Fruit fly (Drosophila melanogaster) whole organism, embryonic: ENCODE measurements around the gene CG5913.

Source experiments
- Atf-2 ChIP-seq: fragments of 200-800 bp; sonication (Bioruptor generic); optimal IDR thresholded peaks from 2 replicates; lab custom pipeline; 2016; ENCODE audit warnings: missing biosample characterization, missing genetic modification characterization
- Atf6 ChIP-seq: fragments of 200-800 bp; sonication (Bioruptor generic); IDR thresholded peaks from 2 replicates; pipeline ENCODE4 v1.3.6; 2022; ENCODE audit warnings: missing biosample characterization, missing genetic modification characterization
- BEAF-32 ChIP-seq: fragments of 200-800 bp; sonication (Bioruptor generic); optimal IDR thresholded peaks from 3 replicates; lab custom pipeline; 2017; ENCODE audit warnings: missing biosample characterization, missing genetic modification characterization, mild to moderate bottlenecking, moderate library complexity, missing genetic modification reagents
- Bdp1 ChIP-seq: fragments of 200-800 bp; sonication (Bioruptor generic); optimal IDR thresholded peaks from 3 replicates; lab custom pipeline; 2016; ENCODE audit warnings: missing biosample characterization, missing genetic modification characterization
- Bgb ChIP-seq: fragments of 200-800 bp; sonication (Bioruptor generic); IDR thresholded peaks from 2 replicates; pipeline ENCODE4 v1.3.6; 2022; ENCODE audit warnings: missing biosample characterization, missing genetic modification characterization; ENCODE audit not compliant: partially characterized antibody
- CG1024 ChIP-seq: fragments of 200-800 bp; sonication (Bioruptor generic); IDR thresholded peaks from 2 replicates; pipeline ENCODE4 v1.3.6; 2022; ENCODE audit warnings: missing biosample characterization, missing genetic modification characterization
- CG15514 ChIP-seq: fragments of 200-800 bp; sonication (Bioruptor generic); optimal IDR thresholded peaks from 3 replicates; lab custom pipeline; 2017; ENCODE audit warnings: missing biosample characterization, missing genetic modification characterization, mild to moderate bottlenecking, moderate library complexity, missing genetic modification reagents
- CG17186 ChIP-seq: fragments of 200-800 bp; sonication (Bioruptor generic); optimal IDR thresholded peaks from 3 replicates; lab custom pipeline; 2017; ENCODE audit warnings: missing biosample characterization, missing genetic modification reagents, missing genetic modification characterization
- CG17568 ChIP-seq: fragments of 200-800 bp; sonication (Bioruptor generic); optimal IDR thresholded peaks from 2 replicates; lab custom pipeline; 2018; ENCODE audit warnings: missing biosample characterization, mild to moderate bottlenecking, missing genetic modification characterization, moderate library complexity
- CG18476 ChIP-seq: fragments of 200-800 bp; sonication (Bioruptor generic); optimal IDR thresholded peaks from 2 replicates; lab custom pipeline; 2016; ENCODE audit warnings: missing biosample characterization, mild to moderate bottlenecking, missing genetic modification characterization
- CG2120 ChIP-seq: fragments of 200-800 bp; sonication (Bioruptor generic); optimal IDR thresholded peaks from 3 replicates; lab custom pipeline; 2016; ENCODE audit warnings: missing biosample characterization, missing genetic modification characterization
- CG30403 ChIP-seq: fragments of 200-800 bp; sonication (Bioruptor generic); optimal IDR thresholded peaks from 3 replicates; lab custom pipeline; 2016; ENCODE audit warnings: missing biosample characterization, missing genetic modification characterization
- CG31224 ChIP-seq: fragments of 200-800 bp; sonication (Bioruptor generic); IDR thresholded peaks from 2 replicates; pipeline ENCODE4 v1.3.6; 2022; ENCODE audit warnings: missing biosample characterization, missing genetic modification characterization
- CG31365 ChIP-seq: fragments of 200-800 bp; sonication (Bioruptor generic); optimal IDR thresholded peaks from 2 replicates; lab custom pipeline; 2018; ENCODE audit warnings: missing biosample characterization, mild to moderate bottlenecking, missing genetic modification characterization
- CG3847 ChIP-seq: fragments of 200-800 bp; sonication (Bioruptor generic); IDR thresholded peaks from 2 replicates; pipeline ENCODE4 v1.3.6; 2022; ENCODE audit warnings: missing biosample characterization, missing genetic modification characterization
- CG4617 ChIP-seq: fragments of 200-800 bp; sonication (Bioruptor generic); optimal IDR thresholded peaks from 3 replicates; lab custom pipeline; 2016; ENCODE audit warnings: missing biosample characterization, missing genetic modification characterization, borderline replicate concordance
- CG6854 ChIP-seq: fragments of 200-800 bp; sonication (Bioruptor generic); optimal IDR thresholded peaks from 3 replicates; lab custom pipeline; 2017; ENCODE audit warnings: missing biosample characterization, mild to moderate bottlenecking, missing genetic modification characterization
- CG7271 ChIP-seq: fragments of 200-800 bp; sonication (Bioruptor generic); optimal IDR thresholded peaks from 2 replicates; lab custom pipeline; 2018; ENCODE audit warnings: missing biosample characterization, mild to moderate bottlenecking, missing genetic modification characterization, moderate library complexity
- CG7357 ChIP-seq: fragments of 200-800 bp; sonication (Bioruptor generic); IDR thresholded peaks from 3 replicates; pipeline ENCODE4 v1.3.6; 2022; ENCODE audit warnings: missing biosample characterization, missing genetic modification characterization
- CG7745 ChIP-seq: fragments of 200-800 bp; sonication (Bioruptor generic); optimal IDR thresholded peaks from 2 replicates; lab custom pipeline; 2018; ENCODE audit warnings: missing biosample characterization, mild to moderate bottlenecking, missing genetic modification characterization, moderate library complexity
- CG8924 ChIP-seq: fragments of 200-800 bp; optimal IDR thresholded peaks from 3 replicates; lab custom pipeline; 2019; ENCODE audit warnings: missing biosample characterization, mild to moderate bottlenecking, missing genetic modification characterization, moderate library complexity
- CG9727 ChIP-seq: fragments of 200-800 bp; sonication (Bioruptor generic); optimal IDR thresholded peaks from 3 replicates; lab custom pipeline; 2017; ENCODE audit warnings: missing biosample characterization, mild to moderate bottlenecking, missing genetic modification characterization
- CTCF ChIP-seq: fragments of 200-800 bp; sonication (Bioruptor generic); optimal IDR thresholded peaks from 2 replicates; lab custom pipeline; 2017; ENCODE audit warnings: missing biosample characterization, mild to moderate bottlenecking, missing genetic modification characterization, moderate library complexity
- Deaf1 ChIP-seq: fragments of 200-800 bp; optimal IDR thresholded peaks from 3 replicates; lab custom pipeline; 2019; ENCODE audit warnings: missing biosample characterization, mild to moderate bottlenecking, missing genetic modification characterization, moderate library complexity
- Dll ChIP-seq: fragments of 200-800 bp; sonication (Bioruptor generic); IDR thresholded peaks from 4 replicates; pipeline ENCODE4 v1.3.6; 2022; ENCODE audit warnings: missing biosample characterization, missing genetic modification characterization; ENCODE audit not compliant: partially characterized antibody
- Elba2 ChIP-seq: fragments of 200-800 bp; sonication (Bioruptor generic); optimal IDR thresholded peaks from 3 replicates; lab custom pipeline; 2016; ENCODE audit warnings: missing biosample characterization, missing genetic modification characterization
- Hmr ChIP-seq: fragments of 200-800 bp; sonication (Bioruptor generic); optimal IDR thresholded peaks from 3 replicates; lab custom pipeline; 2017; ENCODE audit warnings: mild to moderate bottlenecking, missing biosample characterization, missing genetic modification reagents, missing genetic modification characterization
- Hr51 ChIP-seq, 2 experiments: fragments of 200-800 bp; sonication (Bioruptor generic); optimal IDR thresholded peaks; 2 replicates in 1 of 2; 3 replicates in 1 of 2; lab custom pipeline; 2016 to 2018; ENCODE audit warnings: missing biosample characterization in 2 of 2, missing genetic modification characterization in 2 of 2, mild to moderate bottlenecking in 1 of 2, moderate library complexity in 1 of 2
- Lpt ChIP-seq: fragments of >200 bp; optimal IDR thresholded peaks from 2 replicates; lab custom pipeline; 2018; ENCODE audit warnings: missing biosample characterization, missing genetic modification characterization
- Med ChIP-seq: fragments of 200-800 bp; sonication (Bioruptor generic); peaks from one replicate; lab custom pipeline; 2016; ENCODE audit warnings: missing biosample characterization, missing genetic modification characterization, mild to moderate bottlenecking, inconsistent platforms, moderate library complexity
- Oaz ChIP-seq: fragments of 200-800 bp; sonication (Bioruptor generic); IDR thresholded peaks from 2 replicates; pipeline ENCODE4 v1.3.6; 2022; ENCODE audit warnings: missing biosample characterization, missing genetic modification characterization
- Opbp ChIP-seq: fragments of 200-800 bp; sonication (Bioruptor generic); IDR thresholded peaks from 3 replicates; pipeline ENCODE4 v1.3.6; 2022; ENCODE audit warnings: missing biosample characterization, missing genetic modification characterization; ENCODE audit not compliant: partially characterized antibody
- Six4 ChIP-seq: fragments of 200-800 bp; sonication (Bioruptor generic); optimal IDR thresholded peaks from 2 replicates; lab custom pipeline; 2016; ENCODE audit warnings: missing biosample characterization, missing genetic modification characterization
- YL-1 ChIP-seq: fragments of 200-800 bp; sonication (Bioruptor generic); optimal IDR thresholded peaks from 3 replicates; lab custom pipeline; 2017; ENCODE audit warnings: missing biosample characterization, mild to moderate bottlenecking, missing genetic modification characterization
- amos ChIP-seq: fragments of 200-800 bp; sonication (Bioruptor generic); IDR thresholded peaks from 2 replicates; pipeline ENCODE4 v1.3.6; 2022; ENCODE audit warnings: missing biosample characterization, missing genetic modification characterization; ENCODE audit not compliant: partially characterized antibody
- caup ChIP-seq: fragments of 200-800 bp; sonication (Bioruptor generic); optimal IDR thresholded peaks from 3 replicates; lab custom pipeline; 2017; ENCODE audit warnings: missing biosample characterization, mild to moderate bottlenecking, missing genetic modification characterization, moderate library complexity; ENCODE audit not compliant: severe bottlenecking
- chif ChIP-seq, 2 experiments: fragments of 200-800 bp; sonication (Bioruptor generic); optimal IDR thresholded peaks; 3 replicates each; lab custom pipeline; 2016; ENCODE audit warnings: missing biosample characterization in 2 of 2, missing genetic modification characterization in 2 of 2
- eyg ChIP-seq: fragments of 200-800 bp; sonication (Bioruptor generic); optimal IDR thresholded peaks from 3 replicates; lab custom pipeline; 2016; ENCODE audit warnings: missing biosample characterization, missing genetic modification characterization
- gfzf ChIP-seq: fragments of 200-800 bp; sonication (Bioruptor generic); optimal IDR thresholded peaks from 2 replicates; lab custom pipeline; 2016; ENCODE audit warnings: missing biosample characterization, mild to moderate bottlenecking, missing genetic modification characterization, moderate library complexity
- h ChIP-seq: fragments of >200 bp; optimal IDR thresholded peaks from 2 replicates; lab custom pipeline; 2017
- lilli ChIP-seq: fragments of 200-800 bp; sonication (Bioruptor generic); optimal IDR thresholded peaks from 3 replicates; lab custom pipeline; 2016; ENCODE audit warnings: missing biosample characterization, missing genetic modification characterization
- nmo ChIP-seq: fragments of 200-800 bp; sonication (Bioruptor generic); optimal IDR thresholded peaks from 2 replicates; lab custom pipeline; 2018; ENCODE audit warnings: missing biosample characterization, mild to moderate bottlenecking, missing genetic modification characterization, moderate library complexity
- nom ChIP-seq: fragments of 200-800 bp; sonication (Bioruptor generic); optimal IDR thresholded peaks from 2 replicates; lab custom pipeline; 2017; ENCODE audit warnings: missing biosample characterization, missing genetic modification characterization, mild to moderate bottlenecking, moderate library complexity, missing genetic modification reagents
- phol ChIP-seq: fragments of 200-800 bp; sonication (Bioruptor generic); optimal IDR thresholded peaks from 3 replicates; lab custom pipeline; 2018; ENCODE audit warnings: missing biosample characterization, mild to moderate bottlenecking, missing genetic modification characterization, moderate library complexity
- pita ChIP-seq: fragments of 200-800 bp; sonication (Bioruptor generic); optimal IDR thresholded peaks from 2 replicates; lab custom pipeline; 2017; ENCODE audit warnings: missing biosample characterization, mild to moderate bottlenecking, missing genetic modification characterization
- ro ChIP-seq: fragments of 200-800 bp; sonication (Bioruptor generic); IDR thresholded peaks from 2 replicates; pipeline ENCODE4 v1.3.6; 2022; ENCODE audit warnings: missing biosample characterization, missing genetic modification characterization
- stwl ChIP-seq: fragments of 200-800 bp; sonication (Bioruptor generic); optimal IDR thresholded peaks from 3 replicates; lab custom pipeline; 2018; ENCODE audit warnings: missing biosample characterization, mild to moderate bottlenecking, missing genetic modification characterization, moderate library complexity
- trem ChIP-seq: fragments of 200-800 bp; optimal IDR thresholded peaks from 3 replicates; lab custom pipeline; 2019; ENCODE audit warnings: missing biosample characterization, mild to moderate bottlenecking, missing genetic modification characterization, moderate library complexity
- ttk ChIP-seq: fragments of 200-800 bp; sonication (Bioruptor generic); IDR thresholded peaks from 2 replicates; pipeline ENCODE4 v2.1.2; 2022; ENCODE audit warnings: missing biosample characterization, missing genetic modification characterization
- twi ChIP-seq: fragments of 200-800 bp; optimal IDR thresholded peaks from 2 replicates; lab custom pipeline; 2019; ENCODE audit warnings: missing biosample characterization, mild to moderate bottlenecking, missing genetic modification characterization, moderate library complexity

Gene CG5913

DNA sequence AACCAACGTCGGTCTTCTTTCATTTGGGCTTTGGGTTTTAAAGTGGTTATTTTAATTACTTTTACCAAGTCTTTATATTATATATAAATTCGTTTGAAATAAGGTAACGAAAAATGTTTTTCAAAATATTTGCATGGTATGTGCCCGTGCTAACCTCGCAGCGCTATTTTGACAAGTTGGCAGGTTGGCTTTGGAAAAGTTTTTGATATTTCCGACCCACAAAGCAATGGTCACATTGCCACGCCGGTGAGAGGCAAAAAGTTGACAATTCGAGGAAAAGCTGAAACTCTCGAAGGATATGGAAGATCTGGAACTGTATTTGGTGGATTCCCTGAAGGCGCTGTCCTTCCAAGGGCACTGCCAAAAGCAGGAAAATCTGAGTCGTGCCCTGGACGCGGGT, at the start of gene CG5913 (continued):
- TF ChIP-seq CG6854 (GFP tag; lab: Kevin White, UChicago) (no peak), Elba2 (GFP tag; lab: Kevin White, UChicago) (peak; percentile 21), caup (GFP tag; lab: Kevin White, UChicago) (no peak), CTCF (GFP tag; lab: Kevin White, UChicago) (peak; percentile 55), Hr51 (GFP tag; optimal IDR thresholded peaks at IDR 0.05; lab: Kevin White, UChicago) (no peak), twi (tag; lab: Kevin White, UChicago) (no peak), CG17186 (GFP tag; lab: Kevin White, UChicago) (peak; percentile 9), CG3847 (peak; percentile 53), Bdp1 (GFP tag; lab: Kevin White, UChicago) (no peak), CG7271 (tag; lab: Kevin White, UChicago) (no peak), CG7357 (GFP tag; lab: Robert Waterston, UW) (no peak), BEAF-32 (GFP tag; lab: Kevin White, UChicago) (peak; percentile 24), Bgb (GFP tag; lab: Robert Waterston, UW) (0 out of 2 replicates have a peak, but pooled peaks have one; percentile 12), nmo (GFP tag; lab: Kevin White, UChicago) (peak; percentile 13), ro (GFP tag; lab: Robert Waterston, UW) (no peak), Opbp (GFP tag; lab: Robert Waterston, UW) (0 out of 3 replicates have a peak, but pooled peaks have one; percentile 19), CG31365 (tag; lab: Kevin White, UChicago) (no peak), stwl (tag; lab: Kevin White, UChicago) (peak; percentile 94), CG4617 (GFP tag; lab: Kevin White, UChicago) (peak; percentile 81), h (lab: Kevin White, UChicago) (no peak), chif (GFP tag; optimal IDR thresholded peaks at IDR 0.05; lab: Kevin White, UChicago) (no peak), CG9727 (GFP tag; lab: Kevin White, UChicago) (no peak), Hmr (GFP tag; lab: Kevin White, UChicago) (peak; percentile 45), pita (GFP tag; lab: Kevin White, UChicago) (peak; percentile 58), trem (tag; lab: Kevin White, UChicago) (peak; percentile 99), YL-1 (peak; percentile 54), gfzf (peak; percentile 85), CG31224 (no peak), Atf-2 (GFP tag; lab: Kevin White, UChicago) (no peak), CG7745 (tag; lab: Kevin White, UChicago) (no peak), Oaz (GFP tag; lab: Robert Waterston, UW) (no peak), CG17568 (GFP tag; lab: Kevin White, UChicago) (no peak), eyg (GFP tag; lab: Kevin White, UChicago) (no peak), Deaf1 (no peak), CG15514 (GFP tag; lab: Kevin White, UChicago) (peak; percentile 44), amos (GFP tag; lab: Robert Waterston, UW) (peak; percentile 31; the same call in 1 of the 2 replicates)

DNA sequence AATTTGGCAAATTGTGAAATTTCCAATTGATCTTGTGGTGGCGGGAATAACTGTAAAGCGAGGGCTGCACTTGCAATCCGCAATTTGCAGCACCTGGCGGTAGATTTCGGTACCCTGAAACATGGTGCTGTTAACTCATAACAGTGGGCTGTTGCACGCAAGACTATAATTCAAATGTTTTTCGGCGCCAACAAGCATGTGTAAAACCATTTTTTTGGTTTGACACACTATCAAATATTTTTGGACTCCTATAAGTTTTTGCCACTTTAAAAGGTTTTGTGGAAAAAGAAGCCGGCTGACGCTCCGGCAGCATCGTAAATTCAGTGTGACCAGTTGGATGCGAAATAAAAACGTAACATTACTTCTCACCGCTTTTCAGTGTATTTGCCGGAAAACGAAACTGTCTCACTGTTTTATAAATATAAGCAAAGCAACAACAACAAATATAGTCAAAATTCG, 42.0 kb upstream of the CG5913 start, which contains the start of the genes CG14545 and CG5886:
Gene CG14545, minus strand, starts transcription at position 68 of the 459 bp plus-strand sequence.
Gene CG5886, plus strand, starts transcription at position 409 of the 459 bp plus-strand sequence.
- no peak for TF ChIP-seq CG8924 (tag; lab: Kevin White, UChicago)
- TF ChIP-seq phol: peak; percentile 35
- TF ChIP-seq Med (GFP tag; lab: Kevin White, UChicago): peak; percentile 63
- peak; percentile 23 for TF ChIP-seq CG30403 (GFP tag; lab: Kevin White, UChicago)
- peak; percentile 37 for TF ChIP-seq CG2120 (GFP tag; lab: Kevin White, UChicago)
- TF ChIP-seq Lpt (GFP tag; lab: Kevin White, UChicago): no peak
- TF ChIP-seq CTCF (GFP tag; lab: Kevin White, UChicago): peak; percentile 93
- peak; percentile 82 for TF ChIP-seq trem (tag; lab: Kevin White, UChicago)
- TF ChIP-seq ttk: no peak
- no peak for TF ChIP-seq CG1024 (GFP tag; lab: Robert Waterston, UW)
- TF ChIP-seq Six4 (GFP tag; lab: Kevin White, UChicago): no peak
- TF ChIP-seq lilli (GFP tag; lab: Kevin White, UChicago): peak; percentile 15
- no peak for TF ChIP-seq nom (GFP tag; lab: Kevin White, UChicago)
- TF ChIP-seq CG18476 (GFP tag; lab: Kevin White, UChicago): no peak
- no peak for TF ChIP-seq eyg (GFP tag; lab: Kevin White, UChicago)
- no peak for TF ChIP-seq Atf6 (GFP tag; lab: Robert Waterston, UW)
- TF ChIP-seq Dll (GFP tag; lab: Robert Waterston, UW): no peak
